Worm (Caenorhabditis elegans) whole organism, L2 larva: Measurements from ENCODE around the gene zim-3.
A peak's percentile ranks its signal among the peaks of the same experiment; 100 is the strongest.

Experiments used
- ZK546.5 ChIP-seq: sonication (generic microtip); optimal IDR thresholded peaks from 2 replicates; lab custom pipeline; 2017; ENCODE audit warnings: missing biosample characterization, missing genetic modification characterization
- ceh-82 ChIP-seq: fragments of 150-350 bp; optimal IDR thresholded peaks from 2 replicates; lab custom pipeline; 2014; ENCODE audit warnings: missing biosample characterization, missing genetic modification characterization
- elt-1 ChIP-seq: fragments of 150-350 bp; optimal IDR thresholded peaks from 2 replicates; lab custom pipeline; 2014; ENCODE audit warnings: missing biosample characterization, missing genetic modification characterization
- fos-1 ChIP-seq: fragments of 150-350 bp; optimal IDR thresholded peaks from 2 replicates; lab custom pipeline; 2014; ENCODE audit warnings: missing biosample characterization, missing genetic modification characterization
- lin-13 ChIP-seq: fragments of 150-350 bp; optimal IDR thresholded peaks from 2 replicates; lab custom pipeline; 2014; ENCODE audit warnings: missing biosample characterization, missing genetic modification reagents, missing genetic modification characterization
- lsy-2 ChIP-seq, 2 experiments: fragments of 150-350 bp in 1 of 2; sonication (generic microtip) in 1 of 2; optimal IDR thresholded peaks; 2 replicates each; lab custom pipeline; 2014 to 2017; ENCODE audit warnings: missing biosample characterization in 2 of 2, missing genetic modification characterization in 2 of 2
- nhr-12 ChIP-seq: fragments of 150-350 bp; optimal IDR thresholded peaks from 2 replicates; lab custom pipeline; 2014; ENCODE audit warnings: missing biosample characterization, missing genetic modification characterization
- nhr-6 ChIP-seq: fragments of 150-350 bp; optimal IDR thresholded peaks from 2 replicates; lab custom pipeline; 2014; ENCODE audit warnings: missing biosample characterization, missing genetic modification characterization
- nhr-77 ChIP-seq: fragments of 150-350 bp; optimal IDR thresholded peaks from 2 replicates; lab custom pipeline; 2014; ENCODE audit warnings: missing biosample characterization, missing genetic modification characterization
- unc-62 ChIP-seq: fragments of 150-350 bp; optimal IDR thresholded peaks from 2 replicates; lab custom pipeline; 2014; ENCODE audit warnings: missing biosample characterization, missing genetic modification reagents, missing genetic modification characterization
- zag-1 ChIP-seq: fragments of 150-350 bp; optimal IDR thresholded peaks from 2 replicates; lab custom pipeline; 2014; ENCODE audit warnings: missing biosample characterization, missing genetic modification characterization
- ztf-4 ChIP-seq: fragments of 150-350 bp; optimal IDR thresholded peaks from 2 replicates; lab custom pipeline; 2014; ENCODE audit warnings: missing biosample characterization, missing genetic modification characterization

DNA sequence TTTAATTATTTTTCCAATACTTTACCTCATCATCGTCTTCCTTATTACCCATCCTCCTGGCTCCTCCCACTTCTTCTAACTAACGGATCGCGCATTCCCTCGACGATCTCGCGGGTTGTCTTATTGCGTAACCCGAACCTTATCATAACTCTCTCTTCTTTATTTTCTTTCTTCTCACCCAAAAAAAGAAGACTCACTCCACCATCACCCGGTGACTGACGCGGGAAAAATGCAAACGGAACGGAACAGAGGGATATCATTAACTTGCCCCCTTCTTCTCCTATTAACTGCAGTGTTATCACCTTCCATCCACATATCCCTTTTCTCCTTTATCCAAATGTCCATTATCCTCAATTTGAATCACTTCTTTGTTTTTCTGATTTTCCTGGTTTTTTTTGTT is 11.6 kb downstream of the zim-3 start:
- TF ChIP-seq unc-62 (GFP tag; lab: Kevin White, UChicago) (no peak), zag-1 (no peak), nhr-12 (tag; lab: Kevin White, UChicago) (no peak), fos-1 (tag; lab: Kevin White, UChicago) (peak; percentile 4), nhr-77 (tag; lab: Kevin White, UChicago) (no peak), lsy-2 (tag; optimal IDR thresholded peaks at IDR 0.05; lab: Kevin White, UChicago) (no peak), nhr-6 (no peak), lin-13 (no peak), ZK546.5 (tag; lab: Kevin White, UChicago) (no peak), elt-1 (tag; lab: Kevin White, UChicago) (no peak), ztf-4 (no peak), ceh-82 (tag; lab: Kevin White, UChicago) (no peak)
